Worm (Caenorhabditis elegans) whole organism, L4 larva: ENCODE data around the gene T19B10.12.
A peak's percentile ranks its signal among the peaks of the same experiment; 100 is the strongest.

ENCODE experiments used
- F49E8.2 ChIP-seq: sonication (generic microtip); optimal IDR thresholded peaks from 2 replicates; lab custom pipeline; 2016; ENCODE audit warnings: missing compliant biosample characterization, mild to moderate bottlenecking, missing genetic modification characterization, borderline replicate concordance
- T20F7.1 ChIP-seq: fragments of 200-800 bp; sonication (Bioruptor generic); optimal IDR thresholded peaks from 2 replicates; lab custom pipeline; 2018; ENCODE audit warnings: mild to moderate bottlenecking, missing genetic modification characterization, missing compliant biosample characterization
- Y75B8A.6 ChIP-seq: fragments of 200-800 bp; sonication (Bioruptor generic); IDR thresholded peaks from 2 replicates; pipeline ENCODE4 v1.3.6; 2022; ENCODE audit warnings: missing genetic modification reagents, missing genetic modification characterization, missing compliant biosample characterization
- ZK546.5 ChIP-seq, 2 experiments: sonication (generic microtip); optimal IDR thresholded peaks; 2 replicates each; lab custom pipeline; 2017; ENCODE audit warnings: missing biosample characterization in 2 of 2, missing genetic modification characterization in 2 of 2
- aha-1 ChIP-seq: fragments of 150-350 bp; peaks from one replicate; lab custom pipeline; 2014; ENCODE audit warnings: missing biosample characterization, missing genetic modification characterization
- ama-1 ChIP-seq: fragments of 150-350 bp; optimal IDR thresholded peaks from 2 replicates; lab custom pipeline; 2014; ENCODE audit warnings: inconsistent platforms, mixed read lengths
- attf-4 ChIP-seq: sonication (generic microtip); optimal IDR thresholded peaks from 3 replicates; lab custom pipeline; 2017; ENCODE audit warnings: missing biosample characterization, missing genetic modification characterization
- ceh-20 ChIP-seq: fragments of 200-800 bp; sonication (Bioruptor generic); IDR thresholded peaks from 2 replicates; pipeline ENCODE4 v1.3.6; 2022; ENCODE audit warnings: missing genetic modification reagents, missing genetic modification characterization, missing compliant biosample characterization
- ceh-28 ChIP-seq: fragments of 150-350 bp; optimal IDR thresholded peaks from 2 replicates; lab custom pipeline; 2014; ENCODE audit warnings: missing biosample characterization, missing genetic modification reagents, missing genetic modification characterization
- ceh-32 ChIP-seq: sonication (generic microtip); optimal IDR thresholded peaks from 2 replicates; lab custom pipeline; 2016; ENCODE audit warnings: mild to moderate bottlenecking, missing genetic modification characterization, missing compliant biosample characterization; ENCODE audit not compliant: poor library complexity
- ceh-82 ChIP-seq: sonication (generic microtip); optimal IDR thresholded peaks from 2 replicates; lab custom pipeline; 2017; ENCODE audit warnings: missing biosample characterization, missing genetic modification characterization
- ctbp-1 ChIP-seq: fragments of 200-800 bp; sonication (Bioruptor generic); IDR thresholded peaks from 2 replicates; pipeline ENCODE4 v1.3.6; 2022; ENCODE audit warnings: missing genetic modification reagents, missing genetic modification characterization, missing compliant biosample characterization
- daf-12 ChIP-seq: fragments of 150-350 bp; optimal IDR thresholded peaks from 2 replicates; lab custom pipeline; 2014; ENCODE audit warnings: missing biosample characterization, missing genetic modification reagents, missing genetic modification characterization
- dmd-6 ChIP-seq: fragments of 200-800 bp; sonication (Bioruptor generic); IDR thresholded peaks from 2 replicates; pipeline ENCODE4 v1.3.6; 2022; ENCODE audit warnings: missing genetic modification reagents, missing genetic modification characterization, missing compliant biosample characterization
- duxl-1 ChIP-seq: sonication (generic microtip); optimal IDR thresholded peaks from 2 replicates; lab custom pipeline; 2016; ENCODE audit warnings: mild to moderate bottlenecking, missing genetic modification characterization, moderate library complexity, missing compliant biosample characterization; ENCODE audit not compliant: poor library complexity
- dve-1 ChIP-seq: sonication (generic microtip); optimal IDR thresholded peaks from 2 replicates; lab custom pipeline; 2017; ENCODE audit warnings: antibody characterized with exemption, mild to moderate bottlenecking, missing genetic modification characterization, missing compliant biosample characterization; ENCODE audit not compliant: insufficient read depth
- egl-43 ChIP-seq: fragments of 200-800 bp; sonication (Bioruptor generic); IDR thresholded peaks from 2 replicates; pipeline ENCODE4 v1.3.6; 2022; ENCODE audit warnings: missing genetic modification reagents, missing genetic modification characterization, missing compliant biosample characterization
- hlh-11 ChIP-seq: fragments of 200-800 bp; sonication (Bioruptor generic); optimal IDR thresholded peaks from 2 replicates; lab custom pipeline; 2018; ENCODE audit warnings: mild to moderate bottlenecking, missing genetic modification characterization, missing compliant biosample characterization
- hlh-30 ChIP-seq: sonication (generic microtip); optimal IDR thresholded peaks from 2 replicates; lab custom pipeline; 2017; ENCODE audit warnings: antibody characterized with exemption, mild to moderate bottlenecking, missing genetic modification characterization, missing compliant biosample characterization; ENCODE audit not compliant: insufficient read depth
- hmg-1.1 ChIP-seq: fragments of 200-800 bp; sonication (Bioruptor generic); IDR thresholded peaks from 2 replicates; pipeline ENCODE4 v1.3.6; 2022; ENCODE audit warnings: missing genetic modification reagents, missing genetic modification characterization, missing compliant biosample characterization
- jun-1 ChIP-seq: fragments of 150-350 bp; optimal IDR thresholded peaks from 2 replicates; lab custom pipeline; 2014; ENCODE audit warnings: missing biosample characterization, missing genetic modification reagents, missing genetic modification characterization
- lim-7 ChIP-seq: fragments of 200-800 bp; sonication (Bioruptor generic); IDR thresholded peaks from 2 replicates; pipeline ENCODE4 v1.3.6; 2022; ENCODE audit warnings: missing genetic modification characterization, missing compliant biosample characterization
- lin-13 ChIP-seq: fragments of 150-350 bp; optimal IDR thresholded peaks from 2 replicates; lab custom pipeline; 2014; ENCODE audit warnings: missing biosample characterization, missing genetic modification reagents, missing genetic modification characterization
- lin-15B ChIP-seq: fragments of 150-350 bp; sonication (generic microtip); optimal IDR thresholded peaks from 3 replicates; lab custom pipeline; 2014; ENCODE audit warnings: missing biosample characterization, missing genetic modification characterization
- lsy-2 ChIP-seq, 2 experiments: fragments of 150-350 bp in 1 of 2; sonication (generic microtip) in 1 of 2; optimal IDR thresholded peaks; 2 replicates each; lab custom pipeline; 2014 to 2017; ENCODE audit warnings: missing biosample characterization in 2 of 2, missing genetic modification characterization in 2 of 2
- mdl-1 ChIP-seq, 2 experiments: fragments of 150-350 bp in 1 of 2; sonication (generic microtip) in 1 of 2; optimal IDR thresholded peaks; 2 replicates each; lab custom pipeline; 2014 to 2017; ENCODE audit warnings: missing biosample characterization in 2 of 2, missing genetic modification characterization in 2 of 2
- mes-2 ChIP-seq: sonication (generic microtip); optimal IDR thresholded peaks from 2 replicates; lab custom pipeline; 2016; ENCODE audit warnings: missing genotype, mild to moderate bottlenecking, missing genetic modification characterization, missing compliant biosample characterization; ENCODE audit not compliant: poor library complexity, severe bottlenecking
- nhr-102 ChIP-seq: sonication (generic microtip); optimal IDR thresholded peaks from 2 replicates; lab custom pipeline; 2016; ENCODE audit warnings: mild to moderate bottlenecking, missing genetic modification characterization, moderate library complexity, missing compliant biosample characterization
- nhr-11 ChIP-seq: fragments of 150-350 bp; optimal IDR thresholded peaks from 2 replicates; lab custom pipeline; 2014; ENCODE audit warnings: missing biosample characterization, missing genetic modification characterization
- nhr-28 ChIP-seq: fragments of 150-350 bp; optimal IDR thresholded peaks from 2 replicates; lab custom pipeline; 2014; ENCODE audit warnings: missing biosample characterization, missing genetic modification characterization
- nhr-48 ChIP-seq: sonication (generic microtip); optimal IDR thresholded peaks from 2 replicates; lab custom pipeline; 2016; ENCODE audit warnings: mild to moderate bottlenecking, missing genetic modification characterization, missing compliant biosample characterization
- nhr-76 ChIP-seq: fragments of 150-350 bp; optimal IDR thresholded peaks from 2 replicates; lab custom pipeline; 2014; ENCODE audit warnings: missing biosample characterization, missing genetic modification characterization
- nhr-77 ChIP-seq: fragments of 150-350 bp; optimal IDR thresholded peaks from 2 replicates; lab custom pipeline; 2014; ENCODE audit warnings: missing biosample characterization, missing genetic modification characterization
- php-3 ChIP-seq: fragments of 200-800 bp; sonication (Bioruptor generic); IDR thresholded peaks from 2 replicates; pipeline ENCODE4 v1.3.6; 2022; ENCODE audit warnings: missing genetic modification reagents, missing genetic modification characterization, missing compliant biosample characterization
- rbr-2 ChIP-seq: sonication (generic microtip); optimal IDR thresholded peaks from 2 replicates; lab custom pipeline; 2016; ENCODE audit warnings: missing genotype, missing genetic modification characterization, missing compliant biosample characterization
- skn-1 ChIP-seq: fragments of 150-350 bp; optimal IDR thresholded peaks from 2 replicates; lab custom pipeline; 2014; ENCODE audit warnings: missing biosample characterization, missing genetic modification characterization
- snpc-1.2 ChIP-seq: fragments of 200-800 bp; sonication (Bioruptor generic); IDR thresholded peaks from 2 replicates; pipeline ENCODE4 v1.3.6; 2022; ENCODE audit warnings: missing genetic modification reagents, missing genetic modification characterization, missing compliant biosample characterization
- spr-1 ChIP-seq: sonication (generic microtip); optimal IDR thresholded peaks from 2 replicates; lab custom pipeline; 2016; ENCODE audit warnings: mild to moderate bottlenecking, missing genetic modification characterization, missing compliant biosample characterization
- spr-3 ChIP-seq: fragments of 200-800 bp; sonication (Bioruptor generic); optimal IDR thresholded peaks from 2 replicates; lab custom pipeline; 2018; ENCODE audit warnings: mild to moderate bottlenecking, missing genetic modification characterization, missing compliant biosample characterization
- tag-97 ChIP-seq: fragments of 200-800 bp; sonication (Bioruptor generic); IDR thresholded peaks from 2 replicates; pipeline ENCODE4 v1.3.6; 2022; ENCODE audit warnings: missing genetic modification characterization, missing compliant biosample characterization
- unc-62 ChIP-seq, 3 experiments: fragments of 150-350 bp in 1 of 3; sonication (generic microtip); optimal IDR thresholded peaks in 2 of 3; peaks in 1 of 3; 1 replicate in 1 of 3; 2 replicates in 2 of 3; lab custom pipeline; 2014 to 2017; ENCODE audit warnings: missing biosample characterization in 3 of 3, missing genetic modification characterization in 3 of 3, missing genetic modification reagents in 3 of 3, missing genotype in 1 of 3
- vab-7 ChIP-seq: fragments of 200-800 bp; sonication (Bioruptor generic); IDR thresholded peaks from 2 replicates; pipeline ENCODE4 v1.3.6; 2022; ENCODE audit warnings: missing genetic modification reagents, missing genetic modification characterization, missing compliant biosample characterization
- zag-1 ChIP-seq: fragments of 150-350 bp; optimal IDR thresholded peaks from 2 replicates; lab custom pipeline; 2014; ENCODE audit warnings: missing biosample characterization, missing genetic modification characterization
- zfp-3 ChIP-seq: fragments of 200-800 bp; sonication (Bioruptor generic); conservative IDR thresholded peaks from 2 replicates; pipeline ENCODE4 v1.3.6; 2022; ENCODE audit warnings: missing genetic modification reagents, missing genetic modification characterization, missing compliant biosample characterization

The T19B10.12 gene

DNA sequence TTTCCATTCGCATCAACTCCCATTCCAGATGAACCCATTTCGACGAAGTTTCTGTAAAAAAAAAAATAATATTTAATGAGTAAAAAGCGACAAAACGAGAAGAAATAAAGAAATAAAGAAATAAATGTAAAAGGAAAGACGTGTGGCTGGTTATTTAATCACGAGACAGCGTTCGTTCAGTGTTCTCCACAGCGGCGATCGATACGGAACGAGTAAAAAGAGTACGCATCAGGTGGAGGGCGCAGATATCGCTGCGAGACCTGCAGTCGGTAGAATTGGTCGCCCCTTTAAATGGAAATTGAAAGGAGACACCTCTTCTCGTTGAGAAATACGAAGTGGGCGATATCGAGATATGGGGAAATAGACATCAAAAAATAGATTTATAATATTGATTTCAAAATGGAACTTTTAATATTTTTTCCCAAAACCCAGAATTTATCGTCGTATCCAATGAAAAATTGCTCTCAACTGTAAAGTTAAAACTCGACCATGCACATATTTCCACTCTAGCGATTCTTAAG is 22.1 kb upstream of the T19B10.12 start, which contains the start of gene pqn-70 (continued):
- TF ChIP-seq T20F7.1 (GFP tag; lab: Kevin White, UChicago) (peak; percentile 60), dve-1 (tag; lab: Kevin White, UChicago) (peak; percentile 92), duxl-1 (tag; lab: Kevin White, UChicago) (peak; percentile 53), hlh-30 (tag; lab: Kevin White, UChicago) (peak; percentile 98), hmg-1.1 (GFP tag; lab: Robert Waterston, UW) (peak; percentile 86), jun-1 (tag; lab: Kevin White, UChicago) (peak; percentile 11), php-3 (no peak), Y75B8A.6 (GFP tag; lab: Robert Waterston, UW) (no peak), nhr-102 (tag; lab: Kevin White, UChicago) (peak; percentile 37), tag-97 (no peak), spr-1 (peak; percentile 59), mes-2 (tag; lab: Kevin White, UChicago) (peak; percentile 87), ceh-32 (no peak), ceh-20 (GFP tag; lab: Robert Waterston, UW) (peak; percentile 55; the same call in 1 of the 2 replicates), hlh-11 (tag; lab: Kevin White, UChicago) (peak; percentile 92), snpc-1.2 (no peak), rbr-2 (peak; percentile 79), zag-1 (tag; lab: Kevin White, UChicago) (no peak), lin-15B (tag; lab: Kevin White, UChicago) (no peak), nhr-28 (peak; percentile 83), ceh-28 (tag; lab: Kevin White, UChicago) (peak; percentile 76), lim-7 (no peak)
- TF ChIP-seq, all 104 proteins: peak for 43

DNA sequence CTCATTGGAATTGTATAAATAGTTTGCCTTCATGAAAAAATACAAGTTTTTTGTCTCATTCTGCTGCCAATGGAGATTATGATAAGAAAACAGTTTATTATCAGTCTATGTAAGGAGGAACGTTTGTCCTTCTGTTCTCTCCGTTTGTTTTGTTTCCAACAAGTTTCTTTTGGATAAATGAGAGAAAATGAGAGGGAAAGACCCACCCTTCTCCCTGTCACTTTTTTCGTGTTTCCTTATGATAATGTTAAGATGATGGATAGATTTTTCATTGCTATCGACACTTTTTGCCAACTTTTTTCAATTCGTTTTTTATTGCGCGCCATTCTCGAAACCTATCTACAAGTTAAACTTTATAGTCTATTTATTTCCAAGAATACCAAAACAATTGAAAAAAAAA is 19.7 kb upstream of the T19B10.12 start:
- TF ChIP-seq nhr-28 (peak; percentile 39), egl-43 (GFP tag; lab: Robert Waterston, UW) (no peak), ceh-20 (GFP tag; lab: Robert Waterston, UW) (0 out of 2 replicates have a peak, but pooled peaks have one; percentile 13)

DNA sequence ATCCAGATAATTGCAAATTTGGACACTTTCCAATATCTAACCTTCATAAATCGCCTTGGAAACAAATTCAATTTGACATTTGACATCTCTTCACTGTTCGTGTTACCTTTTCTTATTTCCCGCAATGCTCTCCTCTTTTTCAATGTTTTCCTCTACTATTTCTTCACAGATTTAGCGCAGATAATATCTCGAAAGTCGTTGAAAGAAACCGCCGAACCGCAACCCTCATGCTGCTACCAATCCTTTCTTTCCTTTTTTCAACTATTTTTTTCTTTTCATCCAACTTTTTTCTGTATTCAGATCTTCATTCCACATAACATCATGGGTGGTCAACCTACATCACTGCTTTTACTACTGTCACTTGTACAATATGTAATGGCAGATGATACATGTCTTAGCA is 16.5 kb upstream of the T19B10.12 start, which contains the start of gene T19B10.5:
Gene T19B10.5 (plus strand): TSS at position 301 of the 400 bp plus-strand sequence.
- TF ChIP-seq aha-1 (tag; lab: Kevin White, UChicago) (peak; percentile 83), ceh-82 (no peak)

DNA sequence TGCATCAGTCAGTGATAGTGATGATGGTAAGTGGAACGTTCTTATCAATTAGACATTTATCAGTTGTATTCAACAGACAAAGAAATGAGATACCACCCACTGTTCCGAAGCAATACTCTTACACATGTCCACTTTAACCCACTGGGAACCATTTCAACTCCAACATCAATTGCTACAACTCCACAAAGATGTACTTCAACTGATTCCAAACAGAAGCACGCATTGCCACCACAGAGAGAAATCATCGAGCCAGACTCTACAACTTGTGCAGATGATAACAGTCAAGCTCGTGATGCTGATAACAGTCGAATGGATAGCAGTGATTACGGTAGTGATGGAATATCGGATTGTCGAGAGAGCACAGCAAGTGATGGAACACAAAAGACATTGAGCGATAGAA is 15.0 kb upstream of the T19B10.12 start:
- peak in 1 of 2 experiments; percentile 12 for TF ChIP-seq lsy-2 (tag; optimal IDR thresholded peaks at IDR 0.05; lab: Kevin White, UChicago)
- no peak for TF ChIP-seq nhr-77 (tag; lab: Kevin White, UChicago)
- no peak for TF ChIP-seq snpc-1.2
- no peak for TF ChIP-seq ctbp-1
- no peak for TF ChIP-seq egl-43 (GFP tag; lab: Robert Waterston, UW)
- no peak for TF ChIP-seq ama-1
- TF ChIP-seq skn-1 (tag; lab: Kevin White, UChicago): no peak
- peak; percentile 54 for TF ChIP-seq dmd-6 (GFP tag; lab: Robert Waterston, UW)
- TF ChIP-seq vab-7 (GFP tag; lab: Robert Waterston, UW): no peak
- peak; percentile 60; the same call in 1 of the 2 replicates for TF ChIP-seq php-3
- no peak for TF ChIP-seq nhr-11 (tag; lab: Kevin White, UChicago)
- peak; percentile 19 for TF ChIP-seq nhr-48 (tag; lab: Kevin White, UChicago)
- no peak for TF ChIP-seq ZK546.5 (tag; optimal IDR thresholded peaks at IDR 0.05; lab: Kevin White, UChicago)
- no peak for TF ChIP-seq lin-13 (GFP tag; lab: Kevin White, UChicago)
- no peak for TF ChIP-seq F49E8.2 (tag; lab: Kevin White, UChicago)
- no peak for TF ChIP-seq nhr-76
- no peak for TF ChIP-seq mdl-1 (tag; optimal IDR thresholded peaks at IDR 0.05; lab: Kevin White, UChicago)
- peak; percentile 70 for TF ChIP-seq hlh-11 (tag; lab: Kevin White, UChicago)
- TF ChIP-seq daf-12 (tag; lab: Kevin White, UChicago): no peak
- TF ChIP-seq unc-62 (GFP tag; optimal IDR thresholded peaks at IDR 0.05 in 1 of 2; lab: Kevin White, UChicago): peak in 1 of 2 experiments; percentile 88
- no peak for TF ChIP-seq unc-62 (tag; optimal IDR thresholded peaks at IDR 0.05; lab: Kevin White, UChicago)
- TF ChIP-seq zfp-3 (GFP tag; lab: Robert Waterston, UW): no peak
- no peak for TF ChIP-seq attf-4 (tag; lab: Kevin White, UChicago)
- TF ChIP-seq nhr-28: peak; percentile 27
- peak; percentile 37 for TF ChIP-seq dve-1 (tag; lab: Kevin White, UChicago)
- TF ChIP-seq spr-3 (GFP tag; lab: Kevin White, UChicago): no peak
